Fruit fly (Drosophila melanogaster) whole organism, embryonic: ENCODE data around the gene CG9338.

ENCODE experiments used
- Atf3 ChIP-seq: fragments of 200-800 bp; sonication (Bioruptor generic); optimal IDR thresholded peaks from 3 replicates; lab custom pipeline; 2016; ENCODE audit warnings: missing biosample characterization, missing genetic modification characterization
- Bdp1 ChIP-seq: fragments of 200-800 bp; sonication (Bioruptor generic); optimal IDR thresholded peaks from 3 replicates; lab custom pipeline; 2016; ENCODE audit warnings: missing biosample characterization, missing genetic modification characterization
- CG10209 ChIP-seq: fragments of 200-800 bp; sonication (Bioruptor generic); optimal IDR thresholded peaks from 3 replicates; lab custom pipeline; 2017; ENCODE audit warnings: missing biosample characterization, mild to moderate bottlenecking, missing genetic modification characterization, missing genetic modification reagents
- CG10366 ChIP-seq: fragments of 200-800 bp; sonication (Bioruptor generic); IDR thresholded peaks from 2 replicates; pipeline ENCODE4 v1.3.6; 2022; ENCODE audit warnings: missing biosample characterization, missing genetic modification characterization
- CG10959 ChIP-seq: fragments of 200-800 bp; sonication (Bioruptor generic); IDR thresholded peaks from 2 replicates; pipeline ENCODE4 v1.3.6; 2022; ENCODE audit warnings: missing biosample characterization, missing genetic modification characterization
- CG11398 ChIP-seq: fragments of 200-800 bp; sonication (Bioruptor generic); optimal IDR thresholded peaks from 2 replicates; lab custom pipeline; 2016; ENCODE audit warnings: missing biosample characterization, missing genetic modification characterization
- CG12236 ChIP-seq: fragments of 200-800 bp; sonication (Bioruptor generic); optimal IDR thresholded peaks from 2 replicates; lab custom pipeline; 2016; ENCODE audit warnings: missing biosample characterization, missing genetic modification characterization
- CG12391 ChIP-seq: fragments of 200-800 bp; sonication (Bioruptor generic); optimal IDR thresholded peaks from 3 replicates; lab custom pipeline; 2018; ENCODE audit warnings: missing biosample characterization, mild to moderate bottlenecking, missing genetic modification characterization, moderate library complexity
- CG13424 ChIP-seq: fragments of 200-800 bp; sonication (Bioruptor generic); optimal IDR thresholded peaks from 2 replicates; lab custom pipeline; 2019; ENCODE audit warnings: missing biosample characterization, mild to moderate bottlenecking, missing genetic modification characterization, moderate library complexity
- CG15601 ChIP-seq: fragments of 200-800 bp; sonication (Bioruptor generic); optimal IDR thresholded peaks from 3 replicates; lab custom pipeline; 2019; ENCODE audit warnings: missing biosample characterization, mild to moderate bottlenecking, missing genetic modification characterization, moderate library complexity
- CG1603 ChIP-seq: fragments of 200-800 bp; sonication (Bioruptor generic); optimal IDR thresholded peaks from 2 replicates; lab custom pipeline; 2019; ENCODE audit warnings: missing biosample characterization, mild to moderate bottlenecking, missing genetic modification characterization, moderate library complexity
- CG17361 ChIP-seq: fragments of 200-800 bp; sonication (Bioruptor generic); IDR thresholded peaks from 3 replicates; pipeline ENCODE4 v1.3.6; 2022; ENCODE audit warnings: missing biosample characterization, missing genetic modification characterization
- CG2120 ChIP-seq: fragments of 200-800 bp; sonication (Bioruptor generic); optimal IDR thresholded peaks from 3 replicates; lab custom pipeline; 2016; ENCODE audit warnings: missing biosample characterization, missing genetic modification characterization
- CG2712 ChIP-seq: fragments of 200-800 bp; optimal IDR thresholded peaks from 3 replicates; lab custom pipeline; 2019; ENCODE audit warnings: missing biosample characterization, mild to moderate bottlenecking, missing genetic modification characterization, moderate library complexity
- CG4328 ChIP-seq: fragments of 200-800 bp; sonication (Bioruptor generic); optimal IDR thresholded peaks from 3 replicates; lab custom pipeline; 2017; ENCODE audit warnings: missing biosample characterization, missing genetic modification reagents, missing genetic modification characterization
- CG4360 ChIP-seq: fragments of 200-800 bp; sonication (Bioruptor generic); IDR thresholded peaks from 2 replicates; pipeline ENCODE4 v1.3.6; 2022; ENCODE audit warnings: missing biosample characterization, missing genetic modification characterization
- CG4424 ChIP-seq: fragments of 200-800 bp; sonication (Bioruptor generic); optimal IDR thresholded peaks from 3 replicates; lab custom pipeline; 2016; ENCODE audit warnings: missing biosample characterization, missing genetic modification characterization
- CkIIα-i1 ChIP-seq: fragments of 200-800 bp; sonication (Bioruptor generic); IDR thresholded peaks from 2 replicates; pipeline ENCODE4 v1.3.6; 2022; ENCODE audit warnings: missing biosample characterization, missing genetic modification characterization
- Dbx ChIP-seq: fragments of 200-800 bp; sonication (Bioruptor generic); IDR thresholded peaks from 3 replicates; pipeline ENCODE4 v1.3.6; 2022; ENCODE audit warnings: missing biosample characterization, missing genetic modification characterization
- Dip3 ChIP-seq: fragments of 200-800 bp; sonication (Bioruptor generic); optimal IDR thresholded peaks from 3 replicates; lab custom pipeline; 2016; ENCODE audit warnings: missing biosample characterization, missing genetic modification characterization
- Elba2 ChIP-seq: fragments of 200-800 bp; sonication (Bioruptor generic); optimal IDR thresholded peaks from 3 replicates; lab custom pipeline; 2016; ENCODE audit warnings: missing biosample characterization, missing genetic modification characterization
- H2.0 ChIP-seq: fragments of 200-800 bp; sonication (Bioruptor generic); IDR thresholded peaks from 2 replicates; pipeline ENCODE4 v1.3.6; 2022; ENCODE audit warnings: missing biosample characterization, missing genetic modification characterization
- HLH3B ChIP-seq: fragments of 200-800 bp; sonication (Bioruptor generic); IDR thresholded peaks from 2 replicates; pipeline ENCODE4 v1.3.6; 2022; ENCODE audit warnings: missing biosample characterization, missing genetic modification characterization
- Jarid2 ChIP-seq: fragments of 200-800 bp; sonication (Bioruptor generic); optimal IDR thresholded peaks from 3 replicates; lab custom pipeline; 2017; ENCODE audit warnings: mild to moderate bottlenecking, missing biosample characterization, missing genetic modification reagents, missing genetic modification characterization
- Meics ChIP-seq: fragments of 200-800 bp; sonication (Bioruptor generic); optimal IDR thresholded peaks from 2 replicates; lab custom pipeline; 2017; ENCODE audit warnings: missing biosample characterization, mild to moderate bottlenecking, missing genetic modification characterization
- NC2α ChIP-seq: fragments of 200-800 bp; sonication (Bioruptor generic); optimal IDR thresholded peaks from 2 replicates; lab custom pipeline; 2016; ENCODE audit warnings: missing biosample characterization, missing genetic modification characterization
- NC2β ChIP-seq: fragments of 200-800 bp; sonication (Bioruptor generic); optimal IDR thresholded peaks from 2 replicates; lab custom pipeline; 2016; ENCODE audit warnings: missing biosample characterization, missing genetic modification characterization
- Neu2 ChIP-seq: fragments of 200-800 bp; sonication (Bioruptor generic); optimal IDR thresholded peaks from 3 replicates; lab custom pipeline; 2016; ENCODE audit warnings: missing biosample characterization, missing genetic modification characterization, borderline replicate concordance
- Opbp ChIP-seq: fragments of 200-800 bp; sonication (Bioruptor generic); IDR thresholded peaks from 3 replicates; pipeline ENCODE4 v1.3.6; 2022; ENCODE audit warnings: missing biosample characterization, missing genetic modification characterization; ENCODE audit not compliant: partially characterized antibody
- Usf ChIP-seq: fragments of 200-800 bp; sonication (Bioruptor generic); optimal IDR thresholded peaks from 2 replicates; lab custom pipeline; 2017; ENCODE audit warnings: missing genotype, missing biosample characterization, missing genetic modification characterization
- bbx ChIP-seq: fragments of 200-800 bp; sonication (Bioruptor generic); IDR thresholded peaks from 2 replicates; pipeline ENCODE4 v1.3.6; 2022; ENCODE audit warnings: missing biosample characterization, missing genetic modification characterization; ENCODE audit not compliant: partially characterized antibody
- chm ChIP-seq: fragments of 200-800 bp; sonication (Bioruptor generic); IDR thresholded peaks from 2 replicates; pipeline ENCODE4 v1.3.6; 2022; ENCODE audit warnings: missing biosample characterization, missing genetic modification characterization
- dmrt99B ChIP-seq: fragments of 200-800 bp; sonication (Bioruptor generic); optimal IDR thresholded peaks from 2 replicates; lab custom pipeline; 2018; ENCODE audit warnings: missing biosample characterization, mild to moderate bottlenecking, missing genetic modification characterization, moderate library complexity
- gfzf ChIP-seq: fragments of 200-800 bp; sonication (Bioruptor generic); optimal IDR thresholded peaks from 2 replicates; lab custom pipeline; 2016; ENCODE audit warnings: missing biosample characterization, mild to moderate bottlenecking, missing genetic modification characterization, moderate library complexity
- luna ChIP-seq: fragments of 200-800 bp; sonication (Bioruptor generic); optimal IDR thresholded peaks from 2 replicates; lab custom pipeline; 2016; ENCODE audit warnings: missing biosample characterization, missing genetic modification characterization
- nmo ChIP-seq: fragments of 200-800 bp; sonication (Bioruptor generic); optimal IDR thresholded peaks from 2 replicates; lab custom pipeline; 2018; ENCODE audit warnings: missing biosample characterization, mild to moderate bottlenecking, missing genetic modification characterization, moderate library complexity
- nom ChIP-seq: fragments of 200-800 bp; sonication (Bioruptor generic); optimal IDR thresholded peaks from 2 replicates; lab custom pipeline; 2017; ENCODE audit warnings: missing biosample characterization, missing genetic modification characterization, mild to moderate bottlenecking, moderate library complexity, missing genetic modification reagents
- oc ChIP-seq: fragments of 200-800 bp; sonication (Bioruptor generic); optimal IDR thresholded peaks from 2 replicates; lab custom pipeline; 2018; ENCODE audit warnings: missing biosample characterization, mild to moderate bottlenecking, missing genetic modification characterization, moderate library complexity
- pb ChIP-seq: fragments of 200-800 bp; sonication (Bioruptor generic); optimal IDR thresholded peaks from 3 replicates; lab custom pipeline; 2016; ENCODE audit warnings: missing biosample characterization, missing genetic modification characterization
- pho ChIP-seq: fragments of 200-800 bp; sonication (Bioruptor generic); optimal IDR thresholded peaks from 2 replicates; lab custom pipeline; 2016; ENCODE audit warnings: missing biosample characterization, missing genetic modification characterization
- prd ChIP-seq, 3 experiments: fragments of >200 bp in 2 of 3; fragments of 200-800 bp in 1 of 3; sonication (Bioruptor generic) in 1 of 3; optimal IDR thresholded peaks in 2 of 3; IDR thresholded peaks in 1 of 3; 2 replicates in 2 of 3; 3 replicates in 1 of 3; pipeline versions ENCODE4 v1.3.6 to Lab custom; 2017 to 2022; ENCODE audit warnings: missing biosample characterization in 1 of 3, missing genetic modification characterization in 1 of 3
- schlank ChIP-seq: fragments of 200-800 bp; sonication (Bioruptor generic); optimal IDR thresholded peaks from 2 replicates; lab custom pipeline; 2018; ENCODE audit warnings: missing biosample characterization, mild to moderate bottlenecking, missing genetic modification characterization
- sna ChIP-seq: fragments of 200-800 bp; sonication (Bioruptor generic); IDR thresholded peaks from 2 replicates; pipeline ENCODE4 v1.3.6; 2022; ENCODE audit warnings: missing biosample characterization, missing genetic modification characterization; ENCODE audit not compliant: partially characterized antibody
- ssp ChIP-seq: fragments of 200-800 bp; sonication (Bioruptor generic); IDR thresholded peaks from 2 replicates; pipeline ENCODE4 v1.3.6; 2022; ENCODE audit warnings: missing biosample characterization, missing genetic modification characterization
- tap ChIP-seq: fragments of 200-800 bp; optimal IDR thresholded peaks from 3 replicates; lab custom pipeline; 2019; ENCODE audit warnings: missing biosample characterization, mild to moderate bottlenecking, missing genetic modification characterization, moderate library complexity
- tin ChIP-seq: fragments of 200-800 bp; sonication (Bioruptor generic); optimal IDR thresholded peaks from 3 replicates; lab custom pipeline; 2016; ENCODE audit warnings: missing biosample characterization, missing genetic modification characterization
- twi ChIP-seq: fragments of 200-800 bp; optimal IDR thresholded peaks from 2 replicates; lab custom pipeline; 2019; ENCODE audit warnings: missing biosample characterization, mild to moderate bottlenecking, missing genetic modification characterization, moderate library complexity
- unpg ChIP-seq: fragments of 200-800 bp; sonication (Bioruptor generic); optimal IDR thresholded peaks from 3 replicates; lab custom pipeline; 2018; ENCODE audit warnings: missing biosample characterization, mild to moderate bottlenecking, missing genetic modification characterization, moderate library complexity

The CG9338 gene

DNA sequence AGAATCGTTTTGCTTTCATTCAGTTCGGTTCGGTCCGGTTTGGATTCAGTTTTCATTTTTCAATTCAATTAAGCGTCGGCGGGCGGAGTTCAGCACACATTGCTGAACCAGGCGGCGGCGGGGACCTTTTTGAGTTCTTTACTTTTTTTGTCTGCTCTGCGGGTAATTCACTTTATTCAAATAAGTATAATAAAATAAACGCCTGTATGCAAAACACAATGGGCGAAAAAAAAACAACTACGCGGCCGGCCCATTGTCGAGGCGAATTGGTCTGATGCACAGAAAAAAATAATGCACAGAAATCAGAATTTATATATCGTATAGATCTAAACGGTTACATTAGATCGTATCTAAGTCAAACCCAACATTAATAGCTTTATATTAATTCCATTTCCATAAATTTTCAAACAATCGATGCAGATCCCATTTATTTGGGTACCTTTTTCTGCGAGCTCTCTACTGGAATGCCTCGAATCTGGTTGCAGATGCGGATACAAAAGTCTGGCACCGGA lies 47.8 kb downstream of the CG9338 start (continued):
- TF ChIP-seq pb (GFP tag; lab: Kevin White, UChicago) (no peak), CG15601 (tag; lab: Kevin White, UChicago) (no peak), CG4424 (GFP tag; lab: Kevin White, UChicago) (no peak), CkIIα-i1 (GFP tag; lab: Robert Waterston, UW) (no peak), Dip3 (GFP tag; lab: Kevin White, UChicago) (no peak), Dbx (no peak), CG10366 (GFP tag; lab: Robert Waterston, UW) (no peak), CG10209 (GFP tag; lab: Kevin White, UChicago) (no peak), nom (GFP tag; lab: Kevin White, UChicago) (peak; percentile 48), Neu2 (GFP tag; lab: Kevin White, UChicago) (no peak), schlank (tag; lab: Kevin White, UChicago) (no peak)

DNA sequence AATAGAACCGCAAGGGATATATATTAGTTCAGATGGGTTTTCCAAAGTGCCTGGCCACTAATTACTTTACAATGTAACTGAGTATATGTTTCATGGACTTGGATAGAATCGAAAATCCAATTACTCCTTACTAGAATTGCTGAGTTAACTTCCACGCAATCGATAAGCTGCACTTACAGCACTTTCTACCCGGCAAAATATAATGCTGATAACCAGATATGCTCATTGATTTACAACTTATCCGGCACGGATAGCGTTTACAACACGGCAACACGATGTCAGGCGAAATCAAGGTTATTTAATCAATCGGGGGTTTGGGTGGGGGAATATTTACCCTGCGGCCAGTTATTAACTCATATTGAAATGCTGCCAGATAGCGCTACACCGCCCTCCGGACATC lies 48.5 kb downstream of the CG9338 start:
- TF ChIP-seq bbx (GFP tag; lab: Robert Waterston, UW) (no peak), Atf3 (GFP tag; lab: Kevin White, UChicago) (no peak), Dbx (no peak), Elba2 (GFP tag; lab: Kevin White, UChicago) (no peak), gfzf (no peak), Jarid2 (no peak), sna (GFP tag; lab: Robert Waterston, UW) (no peak), Usf (no peak), tap (no peak), luna (GFP tag; lab: Kevin White, UChicago) (no peak), pho (GFP tag; lab: Kevin White, UChicago) (no peak), CG10959 (GFP tag; lab: Robert Waterston, UW) (no peak), Bdp1 (GFP tag; lab: Kevin White, UChicago) (no peak)
- TF ChIP-seq, all 482 proteins: peak for 0

DNA sequence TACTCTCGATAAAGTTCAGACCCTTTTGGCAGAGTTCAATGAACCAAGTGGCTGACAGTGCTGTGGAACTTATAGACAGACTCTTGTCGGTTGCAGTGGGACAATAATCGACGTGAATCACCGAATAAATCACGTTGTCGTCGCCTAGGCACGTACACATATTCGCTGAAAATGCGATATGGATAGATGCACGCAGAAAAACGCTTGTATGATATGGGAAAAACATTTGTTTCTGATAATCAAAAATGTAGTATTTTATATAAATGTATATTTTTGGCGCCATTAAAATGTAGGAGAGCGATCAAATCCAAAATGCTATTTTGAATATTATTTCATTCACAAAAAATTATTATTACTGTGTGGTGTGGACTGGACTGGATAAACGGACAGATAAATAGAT lies 50.2 kb downstream of the CG9338 start:
- TF ChIP-seq HLH3B (GFP tag; lab: Robert Waterston, UW) (peak; percentile 55), CG2712 (tag; lab: Kevin White, UChicago) (peak; percentile 56), CG17361 (GFP tag; lab: Robert Waterston, UW) (0 out of 3 replicates have a peak, but pooled peaks have one; percentile 27), CG2120 (GFP tag; lab: Kevin White, UChicago) (peak; percentile 14), CG13424 (tag; lab: Kevin White, UChicago) (no peak), NC2α (no peak), dmrt99B (peak; percentile 65), H2.0 (GFP tag; lab: Robert Waterston, UW) (peak; percentile 34; the same call in 1 of the 2 replicates), chm (GFP tag; lab: Robert Waterston, UW) (peak; percentile 16; the same call in 1 of the 2 replicates), tin (peak; percentile 20), oc (tag; lab: Kevin White, UChicago) (peak; percentile 47), CG4328 (GFP tag; lab: Kevin White, UChicago) (no peak), Opbp (GFP tag; lab: Robert Waterston, UW) (no peak), twi (tag; lab: Kevin White, UChicago) (no peak), CG11398 (GFP tag; lab: Kevin White, UChicago) (no peak), CG12391 (peak; percentile 50), CG1603 (peak; percentile 24), ssp (0 out of 2 replicates have a peak, but pooled peaks have one; percentile 10), CG4360 (GFP tag; lab: Robert Waterston, UW) (no peak), CG12236 (GFP tag; lab: Kevin White, UChicago) (no peak), Meics (GFP tag; lab: Kevin White, UChicago) (peak; percentile 20), prd (optimal IDR thresholded peaks at IDR 0.05; lab: Kevin White, UChicago) (no peak), prd (GFP tag; IDR thresholded peaks at IDR 0.05; lab: Robert Waterston, UW) (peak; percentile 63), nmo (GFP tag; lab: Kevin White, UChicago) (peak; percentile 12), NC2β (GFP tag; lab: Kevin White, UChicago) (no peak), unpg (GFP tag; lab: Kevin White, UChicago) (peak; percentile 53)
